Fruit fly (Drosophila melanogaster) S2 (cell line): ENCODE data around the gene CG4229.

Experiments used
- CG8478 ChIP-seq: fragments of >200 bp; optimal IDR thresholded peaks from 2 replicates; lab custom pipeline; 2018
- CTCF ChIP-seq, 2 experiments: fragments of >200 bp; optimal IDR thresholded peaks; 2 replicates each; lab custom pipeline; 2018

- no peak for TF ChIP-seq CG8478 (lab: Kevin White, UChicago)
- no peak for TF ChIP-seq CTCF (optimal IDR thresholded peaks at IDR 0.05; lab: Kevin White, UChicago)
These were observed 12.8 kb downstream of the CG4229 start for dm6 chr3L:16569456-16569855.
